Fruit fly (Drosophila melanogaster) whole organism, embryonic: ENCODE data around the gene RpS30.

Source experiments
- Ada2b ChIP-seq: fragments of 200-800 bp; sonication (Bioruptor generic); IDR thresholded peaks from 2 replicates; pipeline ENCODE4 v1.3.6; 2022; ENCODE audit warnings: missing biosample characterization, missing genetic modification characterization
- Atf-2 ChIP-seq: fragments of 200-800 bp; sonication (Bioruptor generic); optimal IDR thresholded peaks from 2 replicates; lab custom pipeline; 2016; ENCODE audit warnings: missing biosample characterization, missing genetic modification characterization
- BEAF-32 ChIP-seq: fragments of 200-800 bp; sonication (Bioruptor generic); optimal IDR thresholded peaks from 3 replicates; lab custom pipeline; 2017; ENCODE audit warnings: missing biosample characterization, missing genetic modification characterization, mild to moderate bottlenecking, moderate library complexity, missing genetic modification reagents
- Bdp1 ChIP-seq: fragments of 200-800 bp; sonication (Bioruptor generic); optimal IDR thresholded peaks from 3 replicates; lab custom pipeline; 2016; ENCODE audit warnings: missing biosample characterization, missing genetic modification characterization
- CG10979 ChIP-seq: fragments of 200-800 bp; sonication (Bioruptor generic); optimal IDR thresholded peaks from 2 replicates; lab custom pipeline; 2018; ENCODE audit warnings: missing biosample characterization, mild to moderate bottlenecking, missing genetic modification characterization, moderate library complexity
- CG14441 ChIP-seq: fragments of 200-800 bp; sonication (Bioruptor generic); IDR thresholded peaks from 2 replicates; pipeline ENCODE4 v1.3.6; 2022; ENCODE audit warnings: missing biosample characterization, missing genetic modification characterization
- CG17328 ChIP-seq: fragments of 200-800 bp; sonication (Bioruptor generic); IDR thresholded peaks from 2 replicates; pipeline ENCODE4 v1.3.6; 2022; ENCODE audit warnings: missing biosample characterization, missing genetic modification characterization
- CG18262 ChIP-seq: fragments of 200-800 bp; optimal IDR thresholded peaks from 3 replicates; lab custom pipeline; 2019; ENCODE audit warnings: missing biosample characterization, mild to moderate bottlenecking, missing genetic modification characterization, moderate library complexity
- CG2199 ChIP-seq: fragments of 200-800 bp; sonication (Bioruptor generic); IDR thresholded peaks from 3 replicates; pipeline ENCODE4 v1.3.6; 2022; ENCODE audit warnings: missing biosample characterization, missing genetic modification characterization
- CG30431 ChIP-seq: fragments of 200-800 bp; sonication (Bioruptor generic); optimal IDR thresholded peaks from 2 replicates; lab custom pipeline; 2017; ENCODE audit warnings: missing biosample characterization, missing genetic modification characterization
- CG6689 ChIP-seq: fragments of 200-800 bp; sonication (Bioruptor generic); IDR thresholded peaks from 2 replicates; pipeline ENCODE4 v1.3.6; 2022; ENCODE audit warnings: missing biosample characterization, missing genetic modification characterization
- CG7839 ChIP-seq: fragments of 200-800 bp; sonication (Bioruptor generic); optimal IDR thresholded peaks from 3 replicates; lab custom pipeline; 2018; ENCODE audit warnings: missing biosample characterization, mild to moderate bottlenecking, missing genetic modification characterization, moderate library complexity
- CG8388 ChIP-seq: fragments of 200-800 bp; sonication (Bioruptor generic); optimal IDR thresholded peaks from 2 replicates; lab custom pipeline; 2019; ENCODE audit warnings: missing biosample characterization, mild to moderate bottlenecking, missing genetic modification characterization, moderate library complexity
- CTCF ChIP-seq: fragments of 200-800 bp; sonication (Bioruptor generic); optimal IDR thresholded peaks from 2 replicates; lab custom pipeline; 2017; ENCODE audit warnings: missing biosample characterization, mild to moderate bottlenecking, missing genetic modification characterization, moderate library complexity
- CkIIα-i1 ChIP-seq: fragments of 200-800 bp; sonication (Bioruptor generic); IDR thresholded peaks from 2 replicates; pipeline ENCODE4 v1.3.6; 2022; ENCODE audit warnings: missing biosample characterization, missing genetic modification characterization
- CoRest ChIP-seq: fragments of 200-800 bp; sonication (Bioruptor generic); optimal IDR thresholded peaks from 3 replicates; lab custom pipeline; 2018; ENCODE audit warnings: missing biosample characterization, mild to moderate bottlenecking, missing genetic modification characterization, moderate library complexity
- Doc3 ChIP-seq: fragments of 200-800 bp; sonication (Bioruptor generic); IDR thresholded peaks from 3 replicates; pipeline ENCODE4 v1.3.6; 2022; ENCODE audit warnings: missing biosample characterization, missing genetic modification characterization; ENCODE audit not compliant: partially characterized antibody
- HLHmδ ChIP-seq: fragments of 200-800 bp; sonication (Bioruptor generic); optimal IDR thresholded peaks from 2 replicates; lab custom pipeline; 2018; ENCODE audit warnings: missing biosample characterization, mild to moderate bottlenecking, missing genetic modification characterization, moderate library complexity
- Hsf ChIP-seq: fragments of 200-800 bp; sonication (Bioruptor generic); optimal IDR thresholded peaks from 3 replicates; lab custom pipeline; 2016; ENCODE audit warnings: missing biosample characterization, missing genetic modification characterization
- Mes4 ChIP-seq: fragments of 200-800 bp; sonication (Bioruptor generic); optimal IDR thresholded peaks from 2 replicates; lab custom pipeline; 2016; ENCODE audit warnings: missing biosample characterization, missing genetic modification characterization
- Mrtf ChIP-seq: fragments of 200-800 bp; sonication (Bioruptor generic); IDR thresholded peaks from 3 replicates; pipeline ENCODE4 v1.3.6; 2022; ENCODE audit warnings: missing biosample characterization, missing genetic modification characterization
- Oli ChIP-seq: fragments of 200-800 bp; sonication (Bioruptor generic); optimal IDR thresholded peaks from 2 replicates; lab custom pipeline; 2018; ENCODE audit warnings: missing biosample characterization, mild to moderate bottlenecking, missing genetic modification characterization, moderate library complexity
- PHDP ChIP-seq: fragments of 200-800 bp; sonication (Bioruptor generic); optimal IDR thresholded peaks from 3 replicates; lab custom pipeline; 2018; ENCODE audit warnings: missing biosample characterization, mild to moderate bottlenecking, missing genetic modification characterization, moderate library complexity
- Poxn ChIP-seq: fragments of 200-800 bp; sonication (Bioruptor generic); IDR thresholded peaks from 2 replicates; pipeline ENCODE4 v1.3.6; 2022; ENCODE audit warnings: missing biosample characterization, missing genetic modification characterization
- Stat92E ChIP-seq, 3 experiments: fragments of >200 bp in 2 of 3; fragments of 200-800 bp in 1 of 3; sonication (Bioruptor generic) in 1 of 3; optimal IDR thresholded peaks; 2 replicates each; lab custom pipeline; 2017 to 2019; ENCODE audit warnings: missing biosample characterization in 3 of 3, missing genetic modification characterization in 3 of 3, mild to moderate bottlenecking in 1 of 3, moderate library complexity in 1 of 3
- Xbp1 ChIP-seq: fragments of 200-800 bp; sonication (Bioruptor generic); optimal IDR thresholded peaks from 3 replicates; lab custom pipeline; 2016; ENCODE audit warnings: missing biosample characterization, mild to moderate bottlenecking, missing genetic modification characterization
- ab ChIP-seq: fragments of 200-800 bp; sonication (Bioruptor generic); optimal IDR thresholded peaks from 2 replicates; lab custom pipeline; 2016; ENCODE audit warnings: missing biosample characterization, missing genetic modification characterization
- ap ChIP-seq: fragments of 200-800 bp; sonication (Bioruptor generic); IDR thresholded peaks from 2 replicates; pipeline ENCODE4 v1.3.6; 2022; ENCODE audit warnings: missing biosample characterization, missing genetic modification characterization
- az2 ChIP-seq: fragments of 200-800 bp; sonication (Bioruptor generic); optimal IDR thresholded peaks from 3 replicates; lab custom pipeline; 2016; ENCODE audit warnings: missing biosample characterization, missing genetic modification characterization
- bbx ChIP-seq: fragments of 200-800 bp; sonication (Bioruptor generic); IDR thresholded peaks from 2 replicates; pipeline ENCODE4 v1.3.6; 2022; ENCODE audit warnings: missing biosample characterization, missing genetic modification characterization; ENCODE audit not compliant: partially characterized antibody
- bsh ChIP-seq, 2 experiments: fragments of 200-800 bp; sonication (Bioruptor generic); optimal IDR thresholded peaks; 2 replicates each; lab custom pipeline; 2017 to 2018; ENCODE audit warnings: mild to moderate bottlenecking in 2 of 2, missing biosample characterization in 2 of 2, missing genetic modification characterization in 2 of 2, moderate library complexity in 1 of 2
- chif ChIP-seq, 2 experiments: fragments of 200-800 bp; sonication (Bioruptor generic); optimal IDR thresholded peaks; 3 replicates each; lab custom pipeline; 2016; ENCODE audit warnings: missing biosample characterization in 2 of 2, missing genetic modification characterization in 2 of 2
- chinmo ChIP-seq: fragments of 200-800 bp; sonication (Bioruptor generic); IDR thresholded peaks from 4 replicates; pipeline ENCODE4 v1.3.6; 2022; ENCODE audit warnings: missing biosample characterization, missing genetic modification characterization; ENCODE audit not compliant: partially characterized antibody
- crp ChIP-seq, 2 experiments: fragments of 200-800 bp; sonication (Bioruptor generic); optimal IDR thresholded peaks; 2 replicates in 1 of 2; 3 replicates in 1 of 2; lab custom pipeline; 2017; ENCODE audit warnings: missing biosample characterization in 2 of 2, missing genetic modification characterization in 2 of 2, mild to moderate bottlenecking in 1 of 2, moderate library complexity in 1 of 2
- dati ChIP-seq: fragments of 200-800 bp; sonication (Bioruptor generic); IDR thresholded peaks from 2 replicates; pipeline ENCODE4 v1.3.6; 2022; ENCODE audit warnings: missing biosample characterization, missing genetic modification characterization
- en ChIP-seq: fragments of 200-800 bp; sonication (Bioruptor generic); optimal IDR thresholded peaks from 2 replicates; lab custom pipeline; 2016; ENCODE audit warnings: missing biosample characterization, missing genetic modification characterization
- grau ChIP-seq: fragments of 200-800 bp; optimal IDR thresholded peaks from 3 replicates; lab custom pipeline; 2019; ENCODE audit warnings: missing biosample characterization, mild to moderate bottlenecking, missing genetic modification characterization, moderate library complexity
- her ChIP-seq: fragments of 200-800 bp; sonication (Bioruptor generic); optimal IDR thresholded peaks from 2 replicates; lab custom pipeline; 2016; ENCODE audit warnings: missing biosample characterization, missing genetic modification characterization
- jing ChIP-seq: fragments of 200-800 bp; sonication (Bioruptor generic); optimal IDR thresholded peaks from 2 replicates; lab custom pipeline; 2018; ENCODE audit warnings: missing biosample characterization, mild to moderate bottlenecking, missing genetic modification characterization
- jumu ChIP-seq: fragments of 200-800 bp; sonication (Bioruptor generic); optimal IDR thresholded peaks from 3 replicates; lab custom pipeline; 2016; ENCODE audit warnings: missing biosample characterization, missing genetic modification characterization
- lbe ChIP-seq: fragments of 200-800 bp; sonication (Bioruptor generic); optimal IDR thresholded peaks from 2 replicates; lab custom pipeline; 2016; ENCODE audit warnings: missing biosample characterization, mild to moderate bottlenecking, missing genetic modification characterization
- sens ChIP-seq: fragments of 200-800 bp; sonication (Bioruptor generic); peaks from one replicate; lab custom pipeline; 2016; ENCODE audit warnings: missing biosample characterization, missing genetic modification characterization
- shn ChIP-seq: fragments of 200-800 bp; sonication (Bioruptor generic); optimal IDR thresholded peaks from 3 replicates; lab custom pipeline; 2016; ENCODE audit warnings: missing biosample characterization, missing genetic modification characterization
- slou ChIP-seq: fragments of 200-800 bp; sonication (Bioruptor generic); optimal IDR thresholded peaks from 3 replicates; lab custom pipeline; 2016; ENCODE audit warnings: missing biosample characterization, missing genetic modification characterization
- sqz ChIP-seq: fragments of 200-800 bp; sonication (Bioruptor generic); optimal IDR thresholded peaks from 3 replicates; lab custom pipeline; 2018; ENCODE audit warnings: missing biosample characterization, mild to moderate bottlenecking, missing genetic modification characterization
- wek ChIP-seq: fragments of 200-800 bp; sonication (Bioruptor generic); optimal IDR thresholded peaks from 3 replicates; lab custom pipeline; 2018; ENCODE audit warnings: missing biosample characterization, mild to moderate bottlenecking, missing genetic modification characterization, moderate library complexity
- z ChIP-seq: fragments of 200-800 bp; sonication (Bioruptor generic); IDR thresholded peaks from 3 replicates; pipeline ENCODE4 v1.3.6; 2022; ENCODE audit warnings: missing biosample characterization, missing genetic modification characterization

Gene RpS30

dm6 chr3R:20832689-20833524 lies 17.4 kb upstream of the RpS30 start, which contains the start of gene Synd (continued):
- peak in 1 of 3 experiments; percentile 40 for TF ChIP-seq Stat92E (GFP tag; optimal IDR thresholded peaks at IDR 0.05; lab: Kevin White, UChicago)
- TF ChIP-seq CG6689, result 0 out of 2 replicates have a peak, but pooled peaks have one; percentile 17

dm6 chr3R:20833664-20834063 lies 16.7 kb upstream of the RpS30 start:
- TF ChIP-seq Mrtf (GFP tag; lab: Robert Waterston, UW) (no peak), bbx (no peak), CkIIα-i1 (GFP tag; lab: Robert Waterston, UW) (no peak), wek (GFP tag; lab: Kevin White, UChicago) (no peak), Doc3 (GFP tag; lab: Robert Waterston, UW) (no peak), jumu (GFP tag; lab: Kevin White, UChicago) (no peak), sens (peak; percentile 80), CG18262 (tag; lab: Kevin White, UChicago) (peak; percentile 8), her (GFP tag; lab: Kevin White, UChicago) (no peak), CoRest (tag; lab: Kevin White, UChicago) (peak; percentile 21), shn (GFP tag; lab: Kevin White, UChicago) (peak; percentile 18), chif (GFP tag; optimal IDR thresholded peaks at IDR 0.05; lab: Kevin White, UChicago) (peak in 1 of 2 experiments; percentile 29), Poxn (GFP tag; lab: Robert Waterston, UW) (no peak), Hsf (GFP tag; lab: Kevin White, UChicago) (peak; percentile 11), Bdp1 (GFP tag; lab: Kevin White, UChicago) (no peak), grau (peak; percentile 22), crp (GFP tag; optimal IDR thresholded peaks at IDR 0.05; lab: Kevin White, UChicago) (peak in 1 of 2 experiments; percentile 11), HLHmδ (GFP tag; lab: Kevin White, UChicago) (no peak), az2 (GFP tag; lab: Kevin White, UChicago) (peak; percentile 57), CTCF (GFP tag; lab: Kevin White, UChicago) (no peak), chinmo (GFP tag; lab: Robert Waterston, UW) (no peak), CG8388 (GFP tag; lab: Kevin White, UChicago) (peak; percentile 30), en (GFP tag; lab: Kevin White, UChicago) (peak; percentile 33), CG17328 (GFP tag; lab: Robert Waterston, UW) (peak; percentile 44), jing (GFP tag; lab: Kevin White, UChicago) (no peak), PHDP (tag; lab: Kevin White, UChicago) (peak; percentile 39), BEAF-32 (GFP tag; lab: Kevin White, UChicago) (no peak), slou (GFP tag; lab: Kevin White, UChicago) (no peak), bsh (GFP tag; optimal IDR thresholded peaks at IDR 0.05; lab: Kevin White, UChicago) (peak in 1 of 2 experiments; percentile 55), CG7839 (tag; lab: Kevin White, UChicago) (peak; percentile 39), Oli (peak; percentile 30), dati (0 out of 2 replicates have a peak, but pooled peaks have one; percentile 3), CG30431 (GFP tag; lab: Kevin White, UChicago) (no peak), sqz (peak; percentile 7), lbe (GFP tag; lab: Kevin White, UChicago) (no peak), z (peak; percentile 83), CG10979 (tag; lab: Kevin White, UChicago) (peak; percentile 37), ap (GFP tag; lab: Robert Waterston, UW) (no peak), ab (no peak), CG2199 (0 out of 3 replicates have a peak, but pooled peaks have one; percentile 15), CG14441 (GFP tag; lab: Robert Waterston, UW) (peak; percentile 40; the same call in 1 of the 2 replicates), Xbp1 (GFP tag; lab: Kevin White, UChicago) (peak; percentile 54), Atf-2 (GFP tag; lab: Kevin White, UChicago) (peak; percentile 2), Mes4 (GFP tag; lab: Kevin White, UChicago) (peak; percentile 9), Ada2b (GFP tag; lab: Robert Waterston, UW) (0 out of 2 replicates have a peak, but pooled peaks have one; percentile 12)
